Worm (Caenorhabditis elegans): ENCODE results near the gene unk-1.

DNA sequence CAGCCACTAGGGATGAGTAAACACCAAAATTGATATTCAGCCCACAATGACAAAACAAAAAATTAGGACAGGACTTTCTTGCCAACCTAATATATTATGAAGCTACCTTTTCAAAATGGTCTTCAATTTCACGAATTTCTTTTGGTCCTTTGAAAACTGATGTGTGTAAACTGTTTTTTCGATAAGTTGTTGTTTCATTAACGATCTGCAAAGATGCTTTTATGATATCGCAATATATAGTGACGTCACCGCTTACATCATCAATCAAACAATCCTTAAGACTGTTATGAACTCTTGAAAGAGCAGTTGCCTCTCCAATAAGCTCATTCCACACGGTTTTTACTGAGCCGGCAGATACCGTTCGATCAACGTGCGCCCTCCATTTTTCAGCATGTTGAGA lies 22.7 kb upstream of the unk-1 start:
- TF ChIP-seq him-1 (tag; optimal IDR thresholded peaks at IDR 0.05) (no peak), W03F9.2 (tag; optimal IDR thresholded peaks at IDR 0.05) (no peak), dao-5 (tag; optimal IDR thresholded peaks at IDR 0.05) (no peak)

Data from whole organism, L4/young adult.